Worm (Caenorhabditis elegans) whole organism, L2 larva: Measurements from ENCODE around the gene Y43F8C.7.

Source experiments
- ama-1 ChIP-seq: fragments of 150-350 bp; optimal IDR thresholded peaks from 2 replicates; lab custom pipeline; 2018; ENCODE audit warnings: inconsistent platforms
- ceh-82 ChIP-seq: fragments of 150-350 bp; optimal IDR thresholded peaks from 2 replicates; lab custom pipeline; 2014; ENCODE audit warnings: missing biosample characterization, missing genetic modification characterization
- elt-1 ChIP-seq: fragments of 150-350 bp; optimal IDR thresholded peaks from 2 replicates; lab custom pipeline; 2014; ENCODE audit warnings: missing biosample characterization, missing genetic modification characterization
- mdl-1 ChIP-seq, 2 experiments: fragments of 150-350 bp in 1 of 2; sonication (generic microtip) in 1 of 2; optimal IDR thresholded peaks; 2 replicates each; lab custom pipeline; 2017; ENCODE audit warnings: missing biosample characterization in 2 of 2, missing genetic modification characterization in 2 of 2
- nhr-10 ChIP-seq: sonication (generic microtip); optimal IDR thresholded peaks from 2 replicates; lab custom pipeline; 2017; ENCODE audit warnings: missing biosample characterization, missing genetic modification characterization
- nhr-11 ChIP-seq: fragments of 150-350 bp; optimal IDR thresholded peaks from 2 replicates; lab custom pipeline; 2014; ENCODE audit warnings: missing biosample characterization, missing genetic modification characterization

DNA sequence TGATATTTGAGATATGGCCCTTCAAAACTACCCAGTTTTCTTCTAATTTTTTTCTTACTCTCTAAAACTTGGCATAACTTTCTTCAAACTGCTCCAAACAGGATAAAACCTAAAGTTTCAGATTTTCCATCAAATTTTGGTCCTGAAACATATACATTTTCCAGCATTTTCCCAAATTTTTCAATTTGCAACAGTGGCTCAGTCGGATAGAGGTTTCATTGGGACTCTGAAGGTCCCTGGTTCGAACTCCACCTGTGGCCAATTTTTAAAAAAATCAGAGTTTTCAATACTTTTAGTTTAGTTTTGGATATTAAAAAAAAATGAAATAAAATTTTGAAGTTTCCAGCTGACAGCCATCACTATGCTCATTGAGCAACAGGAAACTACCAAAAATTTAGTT, 23.9 kb upstream of the Y43F8C.7 start:
- TF ChIP-seq elt-1 (tag; lab: Kevin White, UChicago) (no peak), nhr-11 (tag; lab: Kevin White, UChicago) (no peak), ama-1 (lab: Kevin White, UChicago) (no peak), nhr-10 (tag; lab: Kevin White, UChicago) (no peak), ceh-82 (no peak), mdl-1 (tag; optimal IDR thresholded peaks at IDR 0.05; lab: Kevin White, UChicago) (no peak)
